Worm (Caenorhabditis elegans) whole organism, young adult: ENCODE results near the gene W01C8.1.

Source experiments
- dox-1 ChIP-seq: fragments of 200-800 bp; sonication (Bioruptor generic); IDR thresholded peaks from 2 replicates; pipeline ENCODE4 v1.3.6; 2022; ENCODE audit warnings: missing genetic modification reagents, missing genetic modification characterization, missing compliant biosample characterization
- lsl-1 ChIP-seq: fragments of 200-800 bp; sonication (Bioruptor generic); optimal IDR thresholded peaks from 2 replicates; lab custom pipeline; 2018; ENCODE audit warnings: mild to moderate bottlenecking, missing genetic modification characterization, moderate library complexity, missing compliant biosample characterization

- TF ChIP-seq lsl-1 (GFP tag; lab: Kevin White, UChicago) = no peak
- TF ChIP-seq dox-1 (GFP tag; lab: Robert Waterston, UW) = no peak
Observed at ce11 chrX:5715369-5715768, 23.2 kb downstream of the W01C8.1 start.
